Worm (Caenorhabditis elegans) whole organism, mixed stage, embryonic: ENCODE data around the gene arrd-22.
"Not testable (repeated sequence)": the region's sequence is repeated elsewhere in the genome, so short reads cannot be mapped to it uniquely, and the experiment has no call there.

Source experiments
- ceh-39 ChIP-seq: fragments of 150-350 bp; optimal IDR thresholded peaks from 2 replicates; lab custom pipeline; 2014; ENCODE audit warnings: missing biosample characterization, missing genetic modification characterization
- nhr-76 ChIP-seq: sonication (generic microtip); optimal IDR thresholded peaks from 2 replicates; lab custom pipeline; 2017; ENCODE audit warnings: missing biosample characterization, missing genetic modification characterization
- pha-4 ChIP-seq: fragments of 150-350 bp; optimal IDR thresholded peaks from 2 replicates; lab custom pipeline; 2018; ENCODE audit warnings: missing biosample characterization, missing genetic modification reagents, missing genetic modification characterization
- sptf-1 ChIP-seq: sonication (generic microtip); optimal IDR thresholded peaks from 2 replicates; lab custom pipeline; 2017; ENCODE audit warnings: mild to moderate bottlenecking, missing genetic modification characterization, moderate library complexity, missing compliant biosample characterization
- unc-62 ChIP-seq: fragments of 150-350 bp; optimal IDR thresholded peaks from 2 replicates; lab custom pipeline; 2014; ENCODE audit warnings: missing biosample characterization, missing genetic modification reagents, missing genetic modification characterization

DNA sequence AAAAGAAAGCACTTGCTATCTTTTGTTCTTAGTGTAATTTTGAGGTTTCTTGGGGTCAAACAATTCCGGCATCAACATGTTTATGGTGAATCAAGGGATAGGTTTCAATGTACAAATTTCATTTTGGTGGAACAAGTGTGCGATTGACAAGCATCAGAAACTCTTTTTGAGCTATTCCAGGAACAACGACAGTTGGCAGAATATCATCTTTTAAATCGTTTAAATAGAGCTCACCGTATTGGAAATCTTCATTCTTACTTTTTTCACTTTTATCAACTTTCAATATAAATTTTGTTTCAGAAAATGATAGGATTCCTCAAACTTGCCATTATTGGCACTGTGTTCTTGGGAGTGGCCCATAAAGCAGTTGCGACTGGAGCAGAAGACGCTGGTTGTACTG, 10.4 kb upstream of the arrd-22 start, which contains the start of gene T20D4.10:
- not testable (repeated sequence) for TF ChIP-seq unc-62; nhr-76 (tag; lab: Kevin White, UChicago); ceh-39 (tag; lab: Kevin White, UChicago); sptf-1 (tag; lab: Kevin White, UChicago); pha-4 (tag; lab: Kevin White, UChicago)
